Worm (Caenorhabditis elegans) whole organism, L3 larva: ENCODE results near the gene sym-3.

Experiments
- R02D3.7 ChIP-seq: fragments of 150-350 bp; optimal IDR thresholded peaks from 2 replicates; lab custom pipeline; 2014; ENCODE audit warnings: missing biosample characterization, missing genetic modification characterization
- ZK546.5 ChIP-seq: sonication (generic microtip); optimal IDR thresholded peaks from 2 replicates; lab custom pipeline; 2017; ENCODE audit warnings: missing biosample characterization, missing genetic modification characterization
- ceh-28 ChIP-seq: fragments of 150-350 bp; optimal IDR thresholded peaks from 2 replicates; lab custom pipeline; 2014; ENCODE audit warnings: missing biosample characterization, missing genetic modification reagents, missing genetic modification characterization
- ceh-9 ChIP-seq: sonication (generic microtip); optimal IDR thresholded peaks from 2 replicates; lab custom pipeline; 2018; ENCODE audit warnings: missing biosample characterization, missing genetic modification characterization
- daf-12 ChIP-seq: fragments of 150-350 bp; optimal IDR thresholded peaks from 2 replicates; lab custom pipeline; 2014; ENCODE audit warnings: missing biosample characterization, missing genetic modification reagents, missing genetic modification characterization
- egl-27 ChIP-seq: sonication (generic microtip); optimal IDR thresholded peaks from 4 replicates; lab custom pipeline; 2017; ENCODE audit warnings: missing biosample characterization, missing genetic modification reagents, missing genetic modification characterization
- egl-5 ChIP-seq: fragments of 150-350 bp; optimal IDR thresholded peaks from 2 replicates; lab custom pipeline; 2017; ENCODE audit warnings: missing biosample characterization, missing genetic modification reagents, missing genetic modification characterization, inconsistent platforms
- elt-2 ChIP-seq: sonication (generic microtip); optimal IDR thresholded peaks from 2 replicates; lab custom pipeline; 2016; ENCODE audit warnings: missing genetic modification reagents, mild to moderate bottlenecking, missing genetic modification characterization, missing compliant biosample characterization
- elt-3 ChIP-seq, 3 experiments: fragments of 150-350 bp in 1 of 3; sonication (generic microtip) in 2 of 3; optimal IDR thresholded peaks; 2 replicates in 2 of 3; 4 replicates in 1 of 3; lab custom pipeline; 2014 to 2017; ENCODE audit warnings: missing biosample characterization in 3 of 3, missing genetic modification characterization in 3 of 3
- eor-1 ChIP-seq, 2 experiments: fragments of 150-350 bp; optimal IDR thresholded peaks; 2 replicates each; lab custom pipeline; 2014 to 2018; ENCODE audit warnings: missing biosample characterization in 2 of 2, missing genetic modification characterization in 2 of 2
- fkh-2 ChIP-seq: fragments of 150-350 bp; optimal IDR thresholded peaks from 2 replicates; lab custom pipeline; 2014; ENCODE audit warnings: missing biosample characterization, missing genetic modification reagents, missing genetic modification characterization
- fos-1 ChIP-seq: fragments of 150-350 bp; optimal IDR thresholded peaks from 2 replicates; lab custom pipeline; 2014; ENCODE audit warnings: missing biosample characterization, missing genetic modification characterization
- hmg-11 ChIP-seq: sonication (generic microtip); optimal IDR thresholded peaks from 2 replicates; lab custom pipeline; 2016; ENCODE audit warnings: missing genetic modification characterization, missing compliant biosample characterization
- jun-1 ChIP-seq: fragments of 150-350 bp; optimal IDR thresholded peaks from 2 replicates; lab custom pipeline; 2014; ENCODE audit warnings: missing biosample characterization, missing genetic modification reagents, missing genetic modification characterization
- lin-39 ChIP-seq: fragments of 150-350 bp; optimal IDR thresholded peaks from 2 replicates; lab custom pipeline; 2018; ENCODE audit warnings: missing biosample characterization, missing genetic modification reagents, missing genetic modification characterization
- lsy-12 ChIP-seq: sonication (generic microtip); optimal IDR thresholded peaks from 2 replicates; lab custom pipeline; 2016; ENCODE audit warnings: mild to moderate bottlenecking, missing genetic modification characterization, missing compliant biosample characterization
- mml-1 ChIP-seq: fragments of 150-350 bp; sonication (generic microtip); optimal IDR thresholded peaks from 3 replicates; lab custom pipeline; 2014; ENCODE audit warnings: missing biosample characterization, missing genetic modification characterization
- nfya-1 ChIP-seq: sonication (generic microtip); optimal IDR thresholded peaks from 2 replicates; lab custom pipeline; 2017; ENCODE audit warnings: missing genetic modification characterization, mild to moderate bottlenecking, missing compliant biosample characterization, antibody characterized with exemption, moderate library complexity; ENCODE audit not compliant: insufficient read depth
- nhr-11 ChIP-seq: fragments of 150-350 bp; optimal IDR thresholded peaks from 2 replicates; lab custom pipeline; 2014; ENCODE audit warnings: missing biosample characterization, missing genetic modification characterization
- nhr-25 ChIP-seq: sonication (generic microtip); optimal IDR thresholded peaks from 2 replicates; lab custom pipeline; 2017; ENCODE audit warnings: missing biosample characterization, missing genetic modification characterization
- nhr-28 ChIP-seq: fragments of 150-350 bp; optimal IDR thresholded peaks from 2 replicates; lab custom pipeline; 2014; ENCODE audit warnings: missing biosample characterization, missing genetic modification characterization
- nhr-43 ChIP-seq: sonication (generic microtip); optimal IDR thresholded peaks from 2 replicates; lab custom pipeline; 2016; ENCODE audit warnings: mild to moderate bottlenecking, missing genetic modification characterization, missing compliant biosample characterization; ENCODE audit not compliant: poor library complexity, severe bottlenecking
- nhr-76 ChIP-seq: fragments of 150-350 bp; sonication (generic microtip); optimal IDR thresholded peaks from 5 replicates; lab custom pipeline; 2014; ENCODE audit warnings: missing biosample characterization, missing genetic modification characterization
- nhr-77 ChIP-seq: fragments of 150-350 bp; optimal IDR thresholded peaks from 2 replicates; lab custom pipeline; 2014; ENCODE audit warnings: missing biosample characterization, missing genetic modification characterization
- pqm-1 ChIP-seq: fragments of 150-350 bp; optimal IDR thresholded peaks from 2 replicates; lab custom pipeline; 2017; ENCODE audit warnings: missing biosample characterization, missing genetic modification characterization, inconsistent platforms
- snpc-4 ChIP-seq: fragments of 150-350 bp; optimal IDR thresholded peaks from 2 replicates; lab custom pipeline; 2014; ENCODE audit warnings: missing biosample characterization, missing genetic modification characterization
- unc-39 ChIP-seq: sonication (generic microtip); optimal IDR thresholded peaks from 4 replicates; lab custom pipeline; 2017; ENCODE audit warnings: missing biosample characterization, missing genetic modification characterization
- unc-62 ChIP-seq: fragments of 150-350 bp; sonication (generic microtip); optimal IDR thresholded peaks from 4 replicates; lab custom pipeline; 2014; ENCODE audit warnings: missing biosample characterization, missing genetic modification reagents, missing genetic modification characterization
- zag-1 ChIP-seq: fragments of 150-350 bp; optimal IDR thresholded peaks from 2 replicates; lab custom pipeline; 2014; ENCODE audit warnings: missing biosample characterization, missing genetic modification characterization
- ztf-11 ChIP-seq: fragments of 150-350 bp; optimal IDR thresholded peaks from 2 replicates; lab custom pipeline; 2014; ENCODE audit warnings: missing biosample characterization, missing genetic modification characterization
- ztf-4 ChIP-seq: fragments of 150-350 bp; optimal IDR thresholded peaks from 2 replicates; lab custom pipeline; 2014; ENCODE audit warnings: missing biosample characterization, missing genetic modification characterization

Gene sym-3

ce11 chrX:5728956-5729467 lies 44.6 kb upstream of the sym-3 start (continued):
- TF ChIP-seq fos-1 (tag; lab: Kevin White, UChicago) (no peak), ZK546.5 (tag; lab: Kevin White, UChicago) (no peak), pqm-1 (tag; lab: Kevin White, UChicago) (no peak), mml-1 (tag; lab: Kevin White, UChicago) (no peak), lsy-12 (no peak), nfya-1 (tag; lab: Kevin White, UChicago) (peak; percentile 84), egl-5 (tag; lab: Kevin White, UChicago) (no peak), nhr-25 (no peak), ceh-9 (no peak), eor-1 (tag; optimal IDR thresholded peaks at IDR 0.05; lab: Kevin White, UChicago) (no peak), nhr-43 (tag; lab: Kevin White, UChicago) (no peak), ztf-4 (tag; lab: Kevin White, UChicago) (no peak), nhr-28 (tag; lab: Kevin White, UChicago) (no peak), lin-39 (tag; lab: Kevin White, UChicago) (peak; percentile 76), daf-12 (tag; lab: Kevin White, UChicago) (no peak), fkh-2 (tag; lab: Kevin White, UChicago) (no peak)

ce11 chrX:5733728-5734252 lies 39.8 kb upstream of the sym-3 start, which contains the start of gene rgs-6:
Gene rgs-6 (minus strand): TSS chrX:5733778.
- TF ChIP-seq hmg-11 (tag; lab: Kevin White, UChicago) (no peak), nhr-25 (no peak), ceh-9 (no peak), nhr-43 (tag; lab: Kevin White, UChicago) (no peak), daf-12 (tag; lab: Kevin White, UChicago) (no peak), nhr-76 (tag; lab: Kevin White, UChicago) (no peak), snpc-4 (tag; lab: Kevin White, UChicago) (no peak), ztf-4 (tag; lab: Kevin White, UChicago) (no peak), fos-1 (tag; lab: Kevin White, UChicago) (no peak), elt-2 (tag; lab: Kevin White, UChicago) (no peak), egl-5 (tag; lab: Kevin White, UChicago) (no peak), nhr-77 (no peak), ztf-11 (no peak), pqm-1 (tag; lab: Kevin White, UChicago) (no peak)

ce11 chrX:5743209-5743608 lies 30.4 kb upstream of the sym-3 start, which contains the start of gene gnrr-4:
Gene gnrr-4 (minus strand): TSS chrX:5743309.
- TF ChIP-seq zag-1 = no peak
- TF ChIP-seq nhr-11 (tag; lab: Kevin White, UChicago) = peak; percentile 26
- TF ChIP-seq elt-2 (tag; lab: Kevin White, UChicago) = no peak

ce11 chrX:5746665-5747064 lies 26.9 kb upstream of the sym-3 start:
- TF ChIP-seq lin-39 (tag; lab: Kevin White, UChicago) (peak; percentile 10), ceh-28 (tag; lab: Kevin White, UChicago) (no peak), fkh-2 (tag; lab: Kevin White, UChicago) (no peak), egl-27 (tag; lab: Kevin White, UChicago) (no peak)
- TF ChIP-seq, all 47 proteins: peak for 1

- TF ChIP-seq jun-1 (tag; lab: Kevin White, UChicago) (no peak), elt-2 (tag; lab: Kevin White, UChicago) (no peak), nhr-76 (tag; lab: Kevin White, UChicago) (no peak), unc-62 (GFP tag; lab: Kevin White, UChicago) (no peak), R02D3.7 (tag; lab: Kevin White, UChicago) (no peak), nhr-43 (tag; lab: Kevin White, UChicago) (no peak), nfya-1 (tag; lab: Kevin White, UChicago) (no peak), elt-3 (tag; optimal IDR thresholded peaks at IDR 0.05; lab: Kevin White, UChicago) (no peak), unc-39 (tag; lab: Kevin White, UChicago) (no peak)
- TF ChIP-seq, all 47 proteins: peak for 0
Measured at ce11 chrX:5753141-5753540, 20.4 kb upstream of the sym-3 start.
